Fruit fly (Drosophila melanogaster) whole organism, embryonic: ENCODE measurements around the gene Smu1.

ENCODE experiments used
- ATbp ChIP-seq: fragments of 200-800 bp; sonication (Bioruptor generic); optimal IDR thresholded peaks from 2 replicates; lab custom pipeline; 2017; ENCODE audit warnings: missing biosample characterization, mild to moderate bottlenecking, missing genetic modification characterization, missing genetic modification reagents
- B-H1 ChIP-seq: fragments of 200-800 bp; sonication (Bioruptor generic); IDR thresholded peaks from 3 replicates; pipeline ENCODE4 v1.3.6; 2022; ENCODE audit warnings: missing biosample characterization, missing genetic modification characterization
- C15 ChIP-seq: fragments of 200-800 bp; sonication (Bioruptor generic); IDR thresholded peaks from 3 replicates; pipeline ENCODE4 v1.3.6; 2022; ENCODE audit warnings: missing biosample characterization, missing genetic modification characterization
- CG10267 ChIP-seq: fragments of 200-800 bp; sonication (Bioruptor generic); optimal IDR thresholded peaks from 2 replicates; lab custom pipeline; 2018; ENCODE audit warnings: missing biosample characterization, mild to moderate bottlenecking, missing genetic modification characterization, moderate library complexity
- CG10979 ChIP-seq: fragments of 200-800 bp; sonication (Bioruptor generic); optimal IDR thresholded peaks from 2 replicates; lab custom pipeline; 2018; ENCODE audit warnings: missing biosample characterization, mild to moderate bottlenecking, missing genetic modification characterization, moderate library complexity
- CG12071 ChIP-seq: fragments of 200-800 bp; sonication (Bioruptor generic); optimal IDR thresholded peaks from 3 replicates; lab custom pipeline; 2018; ENCODE audit warnings: missing biosample characterization, mild to moderate bottlenecking, missing genetic modification characterization
- CG12236 ChIP-seq: fragments of 200-800 bp; sonication (Bioruptor generic); optimal IDR thresholded peaks from 2 replicates; lab custom pipeline; 2016; ENCODE audit warnings: missing biosample characterization, missing genetic modification characterization
- CG15514 ChIP-seq: fragments of 200-800 bp; sonication (Bioruptor generic); optimal IDR thresholded peaks from 3 replicates; lab custom pipeline; 2017; ENCODE audit warnings: missing biosample characterization, missing genetic modification characterization, mild to moderate bottlenecking, moderate library complexity, missing genetic modification reagents
- CG17186 ChIP-seq: fragments of 200-800 bp; sonication (Bioruptor generic); optimal IDR thresholded peaks from 3 replicates; lab custom pipeline; 2017; ENCODE audit warnings: missing biosample characterization, missing genetic modification reagents, missing genetic modification characterization
- CG17612 ChIP-seq: fragments of 200-800 bp; sonication (Bioruptor generic); IDR thresholded peaks from 2 replicates; pipeline ENCODE4 v1.3.6; 2022; ENCODE audit warnings: missing biosample characterization, missing genetic modification characterization
- CG2129 ChIP-seq: fragments of 200-800 bp; sonication (Bioruptor generic); IDR thresholded peaks from 2 replicates; pipeline ENCODE4 v1.3.6; 2022; ENCODE audit warnings: missing biosample characterization, missing genetic modification characterization; ENCODE audit not compliant: partially characterized antibody
- CG31365 ChIP-seq: fragments of 200-800 bp; sonication (Bioruptor generic); optimal IDR thresholded peaks from 2 replicates; lab custom pipeline; 2018; ENCODE audit warnings: missing biosample characterization, mild to moderate bottlenecking, missing genetic modification characterization
- CG3838 ChIP-seq: fragments of 200-800 bp; sonication (Bioruptor generic); optimal IDR thresholded peaks from 3 replicates; lab custom pipeline; 2016; ENCODE audit warnings: missing biosample characterization, missing genetic modification characterization
- CG3847 ChIP-seq: fragments of 200-800 bp; sonication (Bioruptor generic); IDR thresholded peaks from 2 replicates; pipeline ENCODE4 v1.3.6; 2022; ENCODE audit warnings: missing biosample characterization, missing genetic modification characterization
- CG4854 ChIP-seq: fragments of 200-800 bp; sonication (Bioruptor generic); optimal IDR thresholded peaks from 2 replicates; lab custom pipeline; 2016; ENCODE audit warnings: missing biosample characterization, missing genetic modification characterization, inconsistent platforms
- CG6854 ChIP-seq: fragments of 200-800 bp; sonication (Bioruptor generic); optimal IDR thresholded peaks from 3 replicates; lab custom pipeline; 2017; ENCODE audit warnings: missing biosample characterization, mild to moderate bottlenecking, missing genetic modification characterization
- Chrac-16 ChIP-seq: fragments of 200-800 bp; sonication (Bioruptor generic); optimal IDR thresholded peaks from 3 replicates; lab custom pipeline; 2016; ENCODE audit warnings: missing biosample characterization, missing genetic modification characterization
- D ChIP-seq, 2 experiments: fragments of 200-800 bp in 1 of 2; fragments of >200 bp in 1 of 2; sonication (Bioruptor generic) in 1 of 2; optimal IDR thresholded peaks; 2 replicates in 1 of 2; 3 replicates in 1 of 2; lab custom pipeline; 2017; ENCODE audit warnings: mild to moderate bottlenecking in 1 of 2, missing biosample characterization in 1 of 2, missing genetic modification characterization in 1 of 2, missing genetic modification reagents in 1 of 2
- D19B ChIP-seq: fragments of 200-800 bp; sonication (Bioruptor generic); optimal IDR thresholded peaks from 2 replicates; lab custom pipeline; 2017; ENCODE audit warnings: missing biosample characterization, mild to moderate bottlenecking, missing genetic modification characterization
- Dip3 ChIP-seq: fragments of 200-800 bp; sonication (Bioruptor generic); optimal IDR thresholded peaks from 3 replicates; lab custom pipeline; 2016; ENCODE audit warnings: missing biosample characterization, missing genetic modification characterization
- E2f1 ChIP-seq: fragments of 200-800 bp; sonication (Bioruptor generic); IDR thresholded peaks from 2 replicates; pipeline ENCODE4 v1.3.6; 2022; ENCODE audit warnings: missing biosample characterization, missing genetic modification characterization
- Fer3 ChIP-seq: fragments of 200-800 bp; sonication (Bioruptor generic); optimal IDR thresholded peaks from 2 replicates; lab custom pipeline; 2018; ENCODE audit warnings: missing biosample characterization, mild to moderate bottlenecking, missing genetic modification characterization, moderate library complexity
- H15 ChIP-seq: fragments of 200-800 bp; sonication (Bioruptor generic); IDR thresholded peaks from 3 replicates; pipeline ENCODE4 v1.3.6; 2022; ENCODE audit warnings: missing biosample characterization, missing genetic modification characterization
- HLHmδ ChIP-seq: fragments of 200-800 bp; sonication (Bioruptor generic); optimal IDR thresholded peaks from 2 replicates; lab custom pipeline; 2018; ENCODE audit warnings: missing biosample characterization, mild to moderate bottlenecking, missing genetic modification characterization, moderate library complexity
- Hmx ChIP-seq: fragments of 200-800 bp; sonication (Bioruptor generic); optimal IDR thresholded peaks from 2 replicates; lab custom pipeline; 2016; ENCODE audit warnings: missing biosample characterization, missing genetic modification characterization
- Hsf ChIP-seq: fragments of 200-800 bp; sonication (Bioruptor generic); optimal IDR thresholded peaks from 3 replicates; lab custom pipeline; 2016; ENCODE audit warnings: missing biosample characterization, missing genetic modification characterization
- Mes4 ChIP-seq: fragments of 200-800 bp; sonication (Bioruptor generic); optimal IDR thresholded peaks from 2 replicates; lab custom pipeline; 2016; ENCODE audit warnings: missing biosample characterization, missing genetic modification characterization
- Myb ChIP-seq: fragments of 200-800 bp; sonication (Bioruptor generic); optimal IDR thresholded peaks from 2 replicates; lab custom pipeline; 2016; ENCODE audit warnings: missing biosample characterization, missing genetic modification characterization
- NFAT ChIP-seq: fragments of 200-800 bp; sonication (Bioruptor generic); IDR thresholded peaks from 2 replicates; pipeline ENCODE4 v1.3.6; 2022; ENCODE audit warnings: missing biosample characterization, missing genetic modification characterization
- Rx ChIP-seq: fragments of 200-800 bp; sonication (Bioruptor generic); IDR thresholded peaks from 2 replicates; pipeline ENCODE4 v1.3.6; 2022; ENCODE audit warnings: missing biosample characterization, missing genetic modification characterization
- Usf ChIP-seq: fragments of 200-800 bp; sonication (Bioruptor generic); optimal IDR thresholded peaks from 2 replicates; lab custom pipeline; 2017; ENCODE audit warnings: missing genotype, missing biosample characterization, missing genetic modification characterization
- ara ChIP-seq: fragments of 200-800 bp; sonication (Bioruptor generic); IDR thresholded peaks from 2 replicates; pipeline ENCODE4 v1.3.6; 2022; ENCODE audit warnings: missing biosample characterization, missing genetic modification characterization
- ash1 ChIP-seq: fragments of 200-800 bp; sonication (Bioruptor generic); optimal IDR thresholded peaks from 2 replicates; lab custom pipeline; 2018; ENCODE audit warnings: missing biosample characterization, mild to moderate bottlenecking, missing genetic modification characterization
- az2 ChIP-seq: fragments of 200-800 bp; sonication (Bioruptor generic); optimal IDR thresholded peaks from 3 replicates; lab custom pipeline; 2016; ENCODE audit warnings: missing biosample characterization, missing genetic modification characterization
- bbx ChIP-seq: fragments of 200-800 bp; sonication (Bioruptor generic); IDR thresholded peaks from 2 replicates; pipeline ENCODE4 v1.3.6; 2022; ENCODE audit warnings: missing biosample characterization, missing genetic modification characterization; ENCODE audit not compliant: partially characterized antibody
- bcd ChIP-seq: fragments of 200-800 bp; sonication (Bioruptor generic); optimal IDR thresholded peaks from 2 replicates; lab custom pipeline; 2017; ENCODE audit warnings: missing biosample characterization, mild to moderate bottlenecking, missing genetic modification characterization
- crp ChIP-seq, 2 experiments: fragments of 200-800 bp; sonication (Bioruptor generic); optimal IDR thresholded peaks; 2 replicates in 1 of 2; 3 replicates in 1 of 2; lab custom pipeline; 2017; ENCODE audit warnings: missing biosample characterization in 2 of 2, missing genetic modification characterization in 2 of 2, mild to moderate bottlenecking in 1 of 2, moderate library complexity in 1 of 2
- danr ChIP-seq: fragments of 200-800 bp; sonication (Bioruptor generic); IDR thresholded peaks from 2 replicates; pipeline ENCODE4 v1.3.6; 2022; ENCODE audit warnings: missing biosample characterization, missing genetic modification characterization
- ewg ChIP-seq: fragments of 200-800 bp; sonication (Bioruptor generic); optimal IDR thresholded peaks from 3 replicates; lab custom pipeline; 2017; ENCODE audit warnings: mild to moderate bottlenecking, missing biosample characterization, missing genetic modification reagents, missing genetic modification characterization
- grau ChIP-seq: fragments of 200-800 bp; optimal IDR thresholded peaks from 3 replicates; lab custom pipeline; 2019; ENCODE audit warnings: missing biosample characterization, mild to moderate bottlenecking, missing genetic modification characterization, moderate library complexity
- gsb-n ChIP-seq: fragments of 200-800 bp; sonication (Bioruptor generic); optimal IDR thresholded peaks from 3 replicates; lab custom pipeline; 2018; ENCODE audit warnings: missing biosample characterization, mild to moderate bottlenecking, missing genetic modification characterization
- h ChIP-seq: fragments of >200 bp; optimal IDR thresholded peaks from 2 replicates; lab custom pipeline; 2017
- inv ChIP-seq: fragments of 200-800 bp; sonication (Bioruptor generic); IDR thresholded peaks from 2 replicates; pipeline ENCODE4 v1.3.6; 2022; ENCODE audit warnings: missing biosample characterization, missing genetic modification characterization; ENCODE audit not compliant: partially characterized antibody
- jigr1 ChIP-seq: fragments of 200-800 bp; sonication (Bioruptor generic); IDR thresholded peaks from 3 replicates; pipeline ENCODE4 v1.3.6; 2022; ENCODE audit warnings: missing biosample characterization, missing genetic modification characterization
- pho ChIP-seq: fragments of 200-800 bp; sonication (Bioruptor generic); optimal IDR thresholded peaks from 2 replicates; lab custom pipeline; 2016; ENCODE audit warnings: missing biosample characterization, missing genetic modification characterization
- ranshi ChIP-seq: fragments of 200-800 bp; sonication (Bioruptor generic); IDR thresholded peaks from 2 replicates; pipeline ENCODE4 v1.3.6; 2022; ENCODE audit warnings: missing biosample characterization, missing genetic modification characterization
- sima ChIP-seq: fragments of 200-800 bp; sonication (Bioruptor generic); optimal IDR thresholded peaks from 2 replicates; lab custom pipeline; 2016; ENCODE audit warnings: missing biosample characterization, missing genetic modification characterization
- tgo ChIP-seq: fragments of 200-800 bp; sonication (Bioruptor generic); IDR thresholded peaks from 3 replicates; pipeline ENCODE4 v1.3.6; 2022; ENCODE audit warnings: missing biosample characterization, missing genetic modification characterization
- trem ChIP-seq: fragments of 200-800 bp; optimal IDR thresholded peaks from 3 replicates; lab custom pipeline; 2019; ENCODE audit warnings: missing biosample characterization, mild to moderate bottlenecking, missing genetic modification characterization, moderate library complexity
- trh ChIP-seq: fragments of 200-800 bp; sonication (Bioruptor generic); optimal IDR thresholded peaks from 2 replicates; lab custom pipeline; 2016; ENCODE audit warnings: missing biosample characterization, missing genetic modification characterization
- z ChIP-seq: fragments of 200-800 bp; sonication (Bioruptor generic); IDR thresholded peaks from 3 replicates; pipeline ENCODE4 v1.3.6; 2022; ENCODE audit warnings: missing biosample characterization, missing genetic modification characterization

The Smu1 gene

dm6 chr3R:18985114-18985785 is 4.1 kb upstream of the Smu1 start (continued):
- TF ChIP-seq CG12071 (GFP tag; lab: Kevin White, UChicago) (no peak), CG2129 (GFP tag; lab: Robert Waterston, UW) (no peak), ewg (GFP tag; lab: Kevin White, UChicago) (no peak), Fer3 (peak; percentile 55), Hmx (GFP tag; lab: Kevin White, UChicago) (no peak), CG15514 (GFP tag; lab: Kevin White, UChicago) (peak; percentile 42), trem (no peak), C15 (no peak), jigr1 (GFP tag; lab: Robert Waterston, UW) (no peak), sima (GFP tag; lab: Kevin White, UChicago) (no peak), B-H1 (GFP tag; lab: Robert Waterston, UW) (no peak), Usf (GFP tag; lab: Kevin White, UChicago) (peak; percentile 37), Rx (no peak), crp (GFP tag; optimal IDR thresholded peaks at IDR 0.05; lab: Kevin White, UChicago) (no peak), CG31365 (tag; lab: Kevin White, UChicago) (no peak), ranshi (GFP tag; lab: Robert Waterston, UW) (no peak), az2 (GFP tag; lab: Kevin White, UChicago) (no peak), E2f1 (GFP tag; lab: Robert Waterston, UW) (no peak), CG10979 (tag; lab: Kevin White, UChicago) (peak; percentile 13), inv (GFP tag; lab: Robert Waterston, UW) (no peak), CG17186 (GFP tag; lab: Kevin White, UChicago) (no peak), CG6854 (peak; percentile 21), HLHmδ (GFP tag; lab: Kevin White, UChicago) (no peak), ATbp (GFP tag; lab: Kevin White, UChicago) (no peak), H15 (GFP tag; lab: Robert Waterston, UW) (no peak), CG4854 (GFP tag; lab: Kevin White, UChicago) (no peak), bbx (GFP tag; lab: Robert Waterston, UW) (no peak), tgo (GFP tag; lab: Robert Waterston, UW) (peak; percentile 18; the same call in 1 of the 3 replicates), CG12236 (GFP tag; lab: Kevin White, UChicago) (no peak), ara (no peak), NFAT (no peak), pho (no peak), gsb-n (tag; lab: Kevin White, UChicago) (no peak), D (optimal IDR thresholded peaks at IDR 0.05; lab: Kevin White, UChicago) (no peak), D (GFP tag; optimal IDR thresholded peaks at IDR 0.05; lab: Kevin White, UChicago) (no peak), CG17612 (GFP tag; lab: Robert Waterston, UW) (no peak), bcd (GFP tag; lab: Kevin White, UChicago) (peak; percentile 48), Myb (GFP tag; lab: Kevin White, UChicago) (no peak), grau (peak; percentile 65), ash1 (GFP tag; lab: Kevin White, UChicago) (no peak), danr (no peak), CG3847 (GFP tag; lab: Robert Waterston, UW) (0 out of 2 replicates have a peak, but pooled peaks have one; percentile 27), Mes4 (GFP tag; lab: Kevin White, UChicago) (no peak), Hsf (GFP tag; lab: Kevin White, UChicago) (peak; percentile 24), trh (GFP tag; lab: Kevin White, UChicago) (no peak), h (no peak), Dip3 (GFP tag; lab: Kevin White, UChicago) (no peak), Chrac-16 (GFP tag; lab: Kevin White, UChicago) (peak; percentile 9), z (GFP tag; lab: Robert Waterston, UW) (no peak), CG3838 (GFP tag; lab: Kevin White, UChicago) (no peak), D19B (GFP tag; lab: Kevin White, UChicago) (peak; percentile 85), CG10267 (tag; lab: Kevin White, UChicago) (peak; percentile 22)
